Fruit fly (Drosophila melanogaster) whole organism, embryonic: ENCODE measurements around the gene Sfxn2.

Source experiments
- CG10209 ChIP-seq: fragments of 200-800 bp; sonication (Bioruptor generic); optimal IDR thresholded peaks from 3 replicates; lab custom pipeline; 2017; ENCODE audit warnings: missing biosample characterization, mild to moderate bottlenecking, missing genetic modification characterization, missing genetic modification reagents
- CG1024 ChIP-seq: fragments of 200-800 bp; sonication (Bioruptor generic); IDR thresholded peaks from 2 replicates; pipeline ENCODE4 v1.3.6; 2022; ENCODE audit warnings: missing biosample characterization, missing genetic modification characterization
- CG10274 ChIP-seq: fragments of 200-800 bp; sonication (Bioruptor generic); optimal IDR thresholded peaks from 3 replicates; lab custom pipeline; 2017; ENCODE audit warnings: missing biosample characterization, mild to moderate bottlenecking, missing genetic modification characterization
- CG10366 ChIP-seq: fragments of 200-800 bp; sonication (Bioruptor generic); IDR thresholded peaks from 2 replicates; pipeline ENCODE4 v1.3.6; 2022; ENCODE audit warnings: missing biosample characterization, missing genetic modification characterization
- CG11456 ChIP-seq: fragments of 200-800 bp; sonication (Bioruptor generic); IDR thresholded peaks from 3 replicates; pipeline ENCODE4 v1.3.6; 2022; ENCODE audit warnings: missing biosample characterization, missing genetic modification characterization
- CG13775 ChIP-seq: fragments of 200-800 bp; sonication (Bioruptor generic); optimal IDR thresholded peaks from 3 replicates; lab custom pipeline; 2017; ENCODE audit warnings: missing biosample characterization, mild to moderate bottlenecking, missing genetic modification characterization
- CG13894 ChIP-seq: fragments of 200-800 bp; sonication (Bioruptor generic); optimal IDR thresholded peaks from 3 replicates; lab custom pipeline; 2018; ENCODE audit warnings: missing biosample characterization, mild to moderate bottlenecking, missing genetic modification characterization, moderate library complexity
- CG14710 ChIP-seq: fragments of 200-800 bp; sonication (Bioruptor generic); optimal IDR thresholded peaks from 3 replicates; lab custom pipeline; 2019; ENCODE audit warnings: missing biosample characterization, mild to moderate bottlenecking, missing genetic modification characterization, moderate library complexity
- CG15269 ChIP-seq: fragments of 200-800 bp; sonication (Bioruptor generic); optimal IDR thresholded peaks from 2 replicates; lab custom pipeline; 2018; ENCODE audit warnings: missing biosample characterization, mild to moderate bottlenecking, missing genetic modification characterization, moderate library complexity
- CG15479 ChIP-seq: fragments of 200-800 bp; sonication (Bioruptor generic); optimal IDR thresholded peaks from 3 replicates; lab custom pipeline; 2019; ENCODE audit warnings: missing biosample characterization, mild to moderate bottlenecking, missing genetic modification characterization, moderate library complexity
- CG1603 ChIP-seq: fragments of 200-800 bp; sonication (Bioruptor generic); optimal IDR thresholded peaks from 2 replicates; lab custom pipeline; 2019; ENCODE audit warnings: missing biosample characterization, mild to moderate bottlenecking, missing genetic modification characterization, moderate library complexity
- CG18011 ChIP-seq: fragments of 200-800 bp; sonication (Bioruptor generic); optimal IDR thresholded peaks from 2 replicates; lab custom pipeline; 2017; ENCODE audit warnings: missing biosample characterization, missing genetic modification characterization, mild to moderate bottlenecking, moderate library complexity, missing genotype
- CG18262 ChIP-seq: fragments of 200-800 bp; optimal IDR thresholded peaks from 3 replicates; lab custom pipeline; 2019; ENCODE audit warnings: missing biosample characterization, mild to moderate bottlenecking, missing genetic modification characterization, moderate library complexity
- CG31224 ChIP-seq: fragments of 200-800 bp; sonication (Bioruptor generic); IDR thresholded peaks from 2 replicates; pipeline ENCODE4 v1.3.6; 2022; ENCODE audit warnings: missing biosample characterization, missing genetic modification characterization
- CG32532 ChIP-seq: fragments of 200-800 bp; sonication (Bioruptor generic); IDR thresholded peaks from 2 replicates; pipeline ENCODE4 v1.3.6; 2022; ENCODE audit warnings: missing biosample characterization, missing genetic modification characterization
- CG32767 ChIP-seq: fragments of 200-800 bp; sonication (Bioruptor generic); IDR thresholded peaks from 2 replicates; pipeline ENCODE4 v1.3.6; 2022; ENCODE audit warnings: missing biosample characterization, missing genetic modification characterization
- CG3838 ChIP-seq: fragments of 200-800 bp; sonication (Bioruptor generic); optimal IDR thresholded peaks from 3 replicates; lab custom pipeline; 2016; ENCODE audit warnings: missing biosample characterization, missing genetic modification characterization
- CG4730 ChIP-seq: fragments of 200-800 bp; sonication (Bioruptor generic); IDR thresholded peaks from 2 replicates; pipeline ENCODE4 v1.3.6; 2022; ENCODE audit warnings: missing biosample characterization, missing genetic modification characterization
- CG4820 ChIP-seq: fragments of 200-800 bp; sonication (Bioruptor generic); optimal IDR thresholded peaks from 3 replicates; lab custom pipeline; 2016; ENCODE audit warnings: missing biosample characterization, missing genetic modification characterization
- CG7928 ChIP-seq: fragments of 200-800 bp; sonication (Bioruptor generic); optimal IDR thresholded peaks from 2 replicates; lab custom pipeline; 2017; ENCODE audit warnings: missing biosample characterization, mild to moderate bottlenecking, missing genetic modification characterization
- CG7987 ChIP-seq: fragments of 200-800 bp; sonication (Bioruptor generic); optimal IDR thresholded peaks from 2 replicates; lab custom pipeline; 2018; ENCODE audit warnings: missing biosample characterization, mild to moderate bottlenecking, missing genetic modification characterization, moderate library complexity
- CG9609 ChIP-seq: fragments of 200-800 bp; sonication (Bioruptor generic); optimal IDR thresholded peaks from 3 replicates; lab custom pipeline; 2016; ENCODE audit warnings: missing biosample characterization, missing genetic modification characterization
- CG9876 ChIP-seq: fragments of 200-800 bp; sonication (Bioruptor generic); optimal IDR thresholded peaks from 2 replicates; lab custom pipeline; 2016; ENCODE audit warnings: missing biosample characterization, missing genetic modification characterization
- Dp ChIP-seq: fragments of 200-800 bp; sonication (Bioruptor generic); optimal IDR thresholded peaks from 2 replicates; lab custom pipeline; 2018; ENCODE audit warnings: missing biosample characterization, mild to moderate bottlenecking, missing genetic modification characterization, moderate library complexity
- Drgx ChIP-seq: fragments of 200-800 bp; sonication (Bioruptor generic); IDR thresholded peaks from 2 replicates; pipeline ENCODE4 v1.3.6; 2022; ENCODE audit warnings: missing biosample characterization, missing genetic modification characterization
- ERR ChIP-seq: fragments of 200-800 bp; sonication (Bioruptor generic); optimal IDR thresholded peaks from 2 replicates; lab custom pipeline; 2016; ENCODE audit warnings: missing biosample characterization, missing genetic modification characterization
- Gug ChIP-seq: fragments of 200-800 bp; sonication (Bioruptor generic); IDR thresholded peaks from 4 replicates; pipeline ENCODE4 v1.3.6; 2022; ENCODE audit warnings: missing biosample characterization, missing genetic modification characterization
- HLH4C ChIP-seq: fragments of 200-800 bp; sonication (Bioruptor generic); IDR thresholded peaks from 3 replicates; pipeline ENCODE4 v1.3.6; 2022; ENCODE audit warnings: missing biosample characterization, missing genetic modification characterization; ENCODE audit not compliant: partially characterized antibody
- HmgZ ChIP-seq: fragments of 200-800 bp; sonication (Bioruptor generic); optimal IDR thresholded peaks from 2 replicates; lab custom pipeline; 2018; ENCODE audit warnings: missing biosample characterization, mild to moderate bottlenecking, missing genetic modification characterization
- Hmr ChIP-seq: fragments of 200-800 bp; sonication (Bioruptor generic); optimal IDR thresholded peaks from 3 replicates; lab custom pipeline; 2017; ENCODE audit warnings: mild to moderate bottlenecking, missing biosample characterization, missing genetic modification reagents, missing genetic modification characterization
- Mad ChIP-seq: fragments of 200-800 bp; sonication (Bioruptor generic); optimal IDR thresholded peaks from 2 replicates; lab custom pipeline; 2016; ENCODE audit warnings: missing biosample characterization, missing genetic modification characterization
- Pdp1 ChIP-seq, 2 experiments: fragments of 200-800 bp; sonication (Bioruptor generic); optimal IDR thresholded peaks; 3 replicates each; lab custom pipeline; 2016; ENCODE audit warnings: missing biosample characterization in 2 of 2, missing genetic modification characterization in 2 of 2, mild to moderate bottlenecking in 1 of 2, moderate library complexity in 1 of 2
- Sin3A ChIP-seq: fragments of >200 bp; optimal IDR thresholded peaks from 2 replicates; lab custom pipeline; 2018
- Tbp ChIP-seq: fragments of >200 bp; optimal IDR thresholded peaks from 2 replicates; lab custom pipeline; 2018; ENCODE audit warnings: missing biosample characterization, missing genetic modification characterization
- az2 ChIP-seq: fragments of 200-800 bp; sonication (Bioruptor generic); optimal IDR thresholded peaks from 3 replicates; lab custom pipeline; 2016; ENCODE audit warnings: missing biosample characterization, missing genetic modification characterization
- br ChIP-seq: fragments of >200 bp; optimal IDR thresholded peaks from 2 replicates; lab custom pipeline; 2017
- disco-r ChIP-seq: fragments of 200-800 bp; sonication (Bioruptor generic); optimal IDR thresholded peaks from 2 replicates; lab custom pipeline; 2016; ENCODE audit warnings: missing biosample characterization, missing genetic modification characterization
- ewg ChIP-seq: fragments of 200-800 bp; sonication (Bioruptor generic); optimal IDR thresholded peaks from 3 replicates; lab custom pipeline; 2017; ENCODE audit warnings: mild to moderate bottlenecking, missing biosample characterization, missing genetic modification reagents, missing genetic modification characterization
- fd102C ChIP-seq: fragments of 200-800 bp; sonication (Bioruptor generic); optimal IDR thresholded peaks from 2 replicates; lab custom pipeline; 2018; ENCODE audit warnings: missing biosample characterization, mild to moderate bottlenecking, missing genetic modification characterization, moderate library complexity
- fd3F ChIP-seq: fragments of 200-800 bp; sonication (Bioruptor generic); optimal IDR thresholded peaks from 2 replicates; lab custom pipeline; 2018; ENCODE audit warnings: missing biosample characterization, mild to moderate bottlenecking, missing genetic modification characterization, moderate library complexity
- grau ChIP-seq: fragments of 200-800 bp; optimal IDR thresholded peaks from 3 replicates; lab custom pipeline; 2019; ENCODE audit warnings: missing biosample characterization, mild to moderate bottlenecking, missing genetic modification characterization, moderate library complexity
- hth ChIP-seq: fragments of >200 bp; optimal IDR thresholded peaks from 2 replicates; lab custom pipeline; 2017; ENCODE audit warnings: inconsistent platforms
- insv ChIP-seq, 2 experiments: fragments of 200-800 bp; sonication (Bioruptor generic); optimal IDR thresholded peaks; 3 replicates each; lab custom pipeline; 2016 to 2018; ENCODE audit warnings: missing biosample characterization in 2 of 2, missing genetic modification characterization in 2 of 2
- lbe ChIP-seq: fragments of 200-800 bp; sonication (Bioruptor generic); optimal IDR thresholded peaks from 2 replicates; lab custom pipeline; 2016; ENCODE audit warnings: missing biosample characterization, mild to moderate bottlenecking, missing genetic modification characterization
- maf-S ChIP-seq: fragments of 200-800 bp; sonication (Bioruptor generic); optimal IDR thresholded peaks from 2 replicates; lab custom pipeline; 2016; ENCODE audit warnings: missing biosample characterization, missing genetic modification characterization
- mirr ChIP-seq: fragments of 200-800 bp; sonication (Bioruptor generic); optimal IDR thresholded peaks from 3 replicates; lab custom pipeline; 2018; ENCODE audit warnings: missing biosample characterization, mild to moderate bottlenecking, missing genetic modification characterization
- nmo ChIP-seq: fragments of 200-800 bp; sonication (Bioruptor generic); optimal IDR thresholded peaks from 2 replicates; lab custom pipeline; 2018; ENCODE audit warnings: missing biosample characterization, mild to moderate bottlenecking, missing genetic modification characterization, moderate library complexity
- pum ChIP-seq: fragments of 200-800 bp; sonication (Bioruptor generic); optimal IDR thresholded peaks from 2 replicates; lab custom pipeline; 2016; ENCODE audit warnings: missing biosample characterization, missing genetic modification characterization
- rib ChIP-seq: fragments of 200-800 bp; sonication (Bioruptor generic); IDR thresholded peaks from 2 replicates; pipeline ENCODE4 v1.3.6; 2022; ENCODE audit warnings: missing biosample characterization, missing genetic modification characterization
- wor ChIP-seq: fragments of 200-800 bp; sonication (Bioruptor generic); IDR thresholded peaks from 2 replicates; pipeline ENCODE4 v1.3.6; 2022; ENCODE audit warnings: missing biosample characterization, missing genetic modification characterization
- zen ChIP-seq: fragments of 200-800 bp; sonication (Bioruptor generic); optimal IDR thresholded peaks from 3 replicates; lab custom pipeline; 2018; ENCODE audit warnings: missing biosample characterization, mild to moderate bottlenecking, missing genetic modification characterization, moderate library complexity

Gene Sfxn2

dm6 chr3L:19033154-19033811, 29.7 kb upstream of the Sfxn2 start (continued):
- TF ChIP-seq CG7928 (GFP tag; lab: Kevin White, UChicago) = no peak
- peak; percentile 74 for TF ChIP-seq grau (tag; lab: Kevin White, UChicago)
- TF ChIP-seq CG32767 (GFP tag; lab: Robert Waterston, UW) = peak; percentile 51
- peak; percentile 19 for TF ChIP-seq CG15479 (GFP tag; lab: Kevin White, UChicago)
- TF ChIP-seq az2 (GFP tag; lab: Kevin White, UChicago) = peak; percentile 81
- no peak for TF ChIP-seq Hmr (GFP tag; lab: Kevin White, UChicago)
- no peak for TF ChIP-seq Sin3A (lab: Kevin White, UChicago)
- peak; percentile 43 for TF ChIP-seq CG15269 (tag; lab: Kevin White, UChicago)
- TF ChIP-seq hth (lab: Kevin White, UChicago) = no peak
- TF ChIP-seq ewg (GFP tag; lab: Kevin White, UChicago) = peak; percentile 50
- TF ChIP-seq CG1603 (tag; lab: Kevin White, UChicago) = peak; percentile 33
- no peak for TF ChIP-seq fd3F (GFP tag; lab: Kevin White, UChicago)
- peak; percentile 84 for TF ChIP-seq nmo (GFP tag; lab: Kevin White, UChicago)
- peak; percentile 35; the same call in 1 of the 2 replicates for TF ChIP-seq CG4730 (GFP tag; lab: Robert Waterston, UW)
- TF ChIP-seq CG10274 = peak; percentile 11
- TF ChIP-seq CG31224 (GFP tag; lab: Robert Waterston, UW) = no peak
- no peak for TF ChIP-seq CG7987 (GFP tag; lab: Kevin White, UChicago)
- TF ChIP-seq HmgZ (tag; lab: Kevin White, UChicago) = peak; percentile 23
- peak; percentile 7 for TF ChIP-seq pum (GFP tag; lab: Kevin White, UChicago)
- TF ChIP-seq ERR (GFP tag; lab: Kevin White, UChicago) = no peak
- TF ChIP-seq CG4820 (GFP tag; lab: Kevin White, UChicago) = peak; percentile 70
- TF ChIP-seq CG14710 (tag; lab: Kevin White, UChicago) = peak; percentile 90
- TF ChIP-seq Pdp1 (GFP tag; optimal IDR thresholded peaks at IDR 0.05; lab: Kevin White, UChicago) = no peak
- no peak for TF ChIP-seq CG9876 (GFP tag; lab: Kevin White, UChicago)
- peak; percentile 90 for TF ChIP-seq zen
- TF ChIP-seq CG13775 (GFP tag; lab: Kevin White, UChicago) = peak; percentile 83
- no peak for TF ChIP-seq HLH4C (GFP tag; lab: Robert Waterston, UW)
- TF ChIP-seq rib = no peak
- peak; percentile 33; the same call in 1 of the 4 replicates for TF ChIP-seq Gug (GFP tag; lab: Robert Waterston, UW)
- no peak for TF ChIP-seq insv (GFP tag; optimal IDR thresholded peaks at IDR 0.05; lab: Kevin White, UChicago)
- TF ChIP-seq CG11456 (GFP tag; lab: Robert Waterston, UW) = 0 out of 3 replicates have a peak, but pooled peaks have one; percentile 6
- TF ChIP-seq mirr (GFP tag; lab: Kevin White, UChicago) = no peak
- TF ChIP-seq CG10209 (GFP tag; lab: Kevin White, UChicago) = peak; percentile 80
- no peak for TF ChIP-seq disco-r (GFP tag; lab: Kevin White, UChicago)
- TF ChIP-seq Drgx (GFP tag; lab: Robert Waterston, UW) = peak; percentile 41
- peak; percentile 37; the same call in 1 of the 2 replicates for TF ChIP-seq wor (GFP tag; lab: Robert Waterston, UW)
- peak; percentile 29; the same call in 1 of the 2 replicates for TF ChIP-seq CG1024 (GFP tag; lab: Robert Waterston, UW)
- peak; percentile 18 for TF ChIP-seq Mad (GFP tag; lab: Kevin White, UChicago)
- TF ChIP-seq lbe (GFP tag; lab: Kevin White, UChicago) = peak; percentile 53
- TF ChIP-seq CG9609 (GFP tag; lab: Kevin White, UChicago) = no peak
- TF ChIP-seq fd102C (GFP tag; lab: Kevin White, UChicago) = peak; percentile 87
- TF ChIP-seq CG18262 (tag; lab: Kevin White, UChicago) = peak; percentile 93
- no peak for TF ChIP-seq CG32532 (GFP tag; lab: Robert Waterston, UW)
- no peak for TF ChIP-seq CG13894 (tag; lab: Kevin White, UChicago)
- no peak for TF ChIP-seq Tbp
- no peak for TF ChIP-seq CG18011 (GFP tag; lab: Kevin White, UChicago)
- TF ChIP-seq CG3838 (GFP tag; lab: Kevin White, UChicago) = no peak
- TF ChIP-seq br = no peak
- no peak for TF ChIP-seq Dp
- peak; percentile 60 for TF ChIP-seq CG10366
- no peak for TF ChIP-seq maf-S (GFP tag; lab: Kevin White, UChicago)
